4 fruit fly cellular contexts compared by ENCODE assay signal in genomic region chr3L:17949507-17950027, dm6.
TF ChIP-seq lines count a peak whose summit lies in the region.

No protein-coding gene starts in this region.

- TF ChIP-seq CTCF in whole organism, embryonic (GFP tag; optimal IDR thresholded peaks at IDR 0.05; lab: Kevin White, UChicago), result no peak

TF ChIP-seq in whole organism, adult, 20 proteins besides CTCF, POLR2A, EP300 and RAD21:
- TF ChIP-seq CG12768 (GFP tag; optimal IDR thresholded peaks at IDR 0.05; lab: Kevin White, UChicago) (peak; percentile 78), Clk (GFP tag; optimal IDR thresholded peaks at IDR 0.05; lab: Kevin White, UChicago) (no peak), CG33017 (tag; optimal IDR thresholded peaks at IDR 0.05; lab: Kevin White, UChicago) (peak; percentile 17), kay (GFP tag; lab: Kevin White, UChicago; ENCODE audit: borderline replicate concordance) (peak; percentile 89)

TF ChIP-seq in whole organism, embryonic, 481 proteins besides CTCF, POLR2A, EP300 and RAD21 (continues in another document):
- no peak for TF ChIP-seq CG14965 (GFP tag; optimal IDR thresholded peaks at IDR 0.05; lab: Kevin White, UChicago; ENCODE audit: borderline replicate concordance)
- TF ChIP-seq CG18619 (GFP tag; optimal IDR thresholded peaks at IDR 0.05; lab: Kevin White, UChicago), result peak; percentile 22
- TF ChIP-seq CG17385 (GFP tag; optimal IDR thresholded peaks at IDR 0.05; lab: Kevin White, UChicago), result peak; percentile 32
- TF ChIP-seq CG10543 (GFP tag; optimal IDR thresholded peaks at IDR 0.05; lab: Kevin White, UChicago), result peak; percentile 36
- peak; percentile 22; the same call in 1 of the 2 replicates for TF ChIP-seq slbo (GFP tag; IDR thresholded peaks at IDR 0.05; lab: Robert Waterston, UW)
- TF ChIP-seq CG10565 (GFP tag; optimal IDR thresholded peaks at IDR 0.05; lab: Kevin White, UChicago), result no peak
- TF ChIP-seq Optix (GFP tag; IDR thresholded peaks at IDR 0.05; lab: Robert Waterston, UW), result no peak
- no peak for TF ChIP-seq Nf-YA (GFP tag; IDR thresholded peaks at IDR 0.05; lab: Robert Waterston, UW)
- peak; percentile 21 for TF ChIP-seq CG2678 (tag; optimal IDR thresholded peaks at IDR 0.05; lab: Kevin White, UChicago)
- TF ChIP-seq CG16815 (GFP tag; optimal IDR thresholded peaks at IDR 0.05; lab: Kevin White, UChicago), result peak; percentile 52
- TF ChIP-seq grau (tag; optimal IDR thresholded peaks at IDR 0.05; lab: Kevin White, UChicago), result peak; percentile 42
- peak; percentile 7 for TF ChIP-seq bcd (GFP tag; optimal IDR thresholded peaks at IDR 0.05; lab: Kevin White, UChicago)
- peak; percentile 15 for TF ChIP-seq CG12155 (GFP tag; optimal IDR thresholded peaks at IDR 0.05; lab: Kevin White, UChicago)
- peak; percentile 33 for TF ChIP-seq corto (GFP tag; optimal IDR thresholded peaks at IDR 0.05; lab: Kevin White, UChicago)
- TF ChIP-seq CG11247 (GFP tag; IDR thresholded peaks at IDR 0.05; lab: Robert Waterston, UW), result no peak
- peak; percentile 30 for TF ChIP-seq abd-A (tag; optimal IDR thresholded peaks at IDR 0.05; lab: Kevin White, UChicago)
- TF ChIP-seq CG12299 (tag; optimal IDR thresholded peaks at IDR 0.05; lab: Kevin White, UChicago), result no peak
- TF ChIP-seq CG9727 (GFP tag; optimal IDR thresholded peaks at IDR 0.05; lab: Kevin White, UChicago), result peak; percentile 2
- TF ChIP-seq lilli (GFP tag; optimal IDR thresholded peaks at IDR 0.05; lab: Kevin White, UChicago), result peak; percentile 8
- peak; percentile 23 for TF ChIP-seq CG30403 (GFP tag; optimal IDR thresholded peaks at IDR 0.05; lab: Kevin White, UChicago)
- TF ChIP-seq CG13775 (GFP tag; optimal IDR thresholded peaks at IDR 0.05; lab: Kevin White, UChicago), result peak; percentile 33
- peak; percentile 62 for TF ChIP-seq CG3281 (GFP tag; optimal IDR thresholded peaks at IDR 0.05; lab: Kevin White, UChicago)
- TF ChIP-seq gem (tag; optimal IDR thresholded peaks at IDR 0.05; lab: Kevin White, UChicago), result peak; percentile 31
- peak; percentile 44 for TF ChIP-seq Hr39 (optimal IDR thresholded peaks at IDR 0.05; lab: Kevin White, UChicago)
- no peak for TF ChIP-seq CG18262 (tag; optimal IDR thresholded peaks at IDR 0.05; lab: Kevin White, UChicago)
- TF ChIP-seq Ravus (GFP tag; IDR thresholded peaks at IDR 0.05; lab: Robert Waterston, UW), result no peak
- peak; percentile 62 for TF ChIP-seq D19B (GFP tag; optimal IDR thresholded peaks at IDR 0.05; lab: Kevin White, UChicago)
- TF ChIP-seq CG2120 (GFP tag; optimal IDR thresholded peaks at IDR 0.05; lab: Kevin White, UChicago), result peak; percentile 11
- no peak for TF ChIP-seq CG18476 (GFP tag; optimal IDR thresholded peaks at IDR 0.05; lab: Kevin White, UChicago)

TF ChIP-seq in whole organism, prepupa, 60 proteins besides CTCF, POLR2A, EP300 and RAD21:
- TF ChIP-seq Sox102F (GFP tag; optimal IDR thresholded peaks at IDR 0.05; lab: Kevin White, UChicago), result no peak
- TF ChIP-seq fkh (GFP tag; optimal IDR thresholded peaks at IDR 0.05; lab: Kevin White, UChicago), result peak; percentile 31
- peak; percentile 21 for TF ChIP-seq vri (GFP tag; optimal IDR thresholded peaks at IDR 0.05; lab: Kevin White, UChicago)
- TF ChIP-seq svp (GFP tag; lab: Kevin White, UChicago), result peak; percentile 5

TF ChIP-seq in whole organism, wandering third instar larva, 38 proteins besides CTCF, POLR2A, EP300 and RAD21:
- no peak for TF ChIP-seq Hr83 (GFP tag; optimal IDR thresholded peaks at IDR 0.05; lab: Kevin White, UChicago; ENCODE audit: poor library complexity, severe bottlenecking)
- no peak for TF ChIP-seq Myc (optimal IDR thresholded peaks at IDR 0.05; lab: Kevin White, UChicago)
- no peak for TF ChIP-seq lola (GFP tag; optimal IDR thresholded peaks at IDR 0.05; lab: Kevin White, UChicago)
- peak; percentile 39 for TF ChIP-seq Hnf4 (GFP tag; optimal IDR thresholded peaks at IDR 0.05; lab: Kevin White, UChicago)
- peak; percentile 66 for TF ChIP-seq brk (GFP tag; optimal IDR thresholded peaks at IDR 0.05; lab: Kevin White, UChicago)
- no peak for TF ChIP-seq ey (GFP tag; optimal IDR thresholded peaks at IDR 0.05; lab: Kevin White, UChicago)
- TF ChIP-seq foxo (GFP tag; optimal IDR thresholded peaks at IDR 0.05; lab: Kevin White, UChicago), result peak in 1 of 2 experiments; percentile 41
- peak; percentile 15 for TF ChIP-seq h (GFP tag; optimal IDR thresholded peaks at IDR 0.05; lab: Kevin White, UChicago)
- peak; percentile 32 for TF ChIP-seq HLH106 (tag; optimal IDR thresholded peaks at IDR 0.05; lab: Kevin White, UChicago)
- TF ChIP-seq psq (GFP tag; optimal IDR thresholded peaks at IDR 0.05; lab: Kevin White, UChicago), result peak; percentile 11
- no peak for TF ChIP-seq usp (GFP tag; optimal IDR thresholded peaks at IDR 0.05; lab: Kevin White, UChicago)
- peak; percentile 9 for TF ChIP-seq OdsH (GFP tag; optimal IDR thresholded peaks at IDR 0.05; lab: Kevin White, UChicago)
- TF ChIP-seq N (GFP tag; optimal IDR thresholded peaks at IDR 0.05; lab: Kevin White, UChicago), result no peak
- peak; percentile 31 for TF ChIP-seq CrebA (GFP tag; optimal IDR thresholded peaks at IDR 0.05; lab: Kevin White, UChicago; ENCODE audit: borderline replicate concordance)
